Fruit fly (Drosophila melanogaster) whole organism, embryonic: ENCODE measurements around the gene CG13248.
A peak's percentile ranks its signal among the peaks of the same experiment; 100 is the strongest.

Experiments used
- Abd-B ChIP-seq: fragments of 200-800 bp; sonication (Bioruptor generic); optimal IDR thresholded peaks from 2 replicates; lab custom pipeline; 2018; ENCODE audit warnings: missing biosample characterization, mild to moderate bottlenecking, missing genetic modification characterization, moderate library complexity
- Bdp1 ChIP-seq: fragments of 200-800 bp; sonication (Bioruptor generic); optimal IDR thresholded peaks from 3 replicates; lab custom pipeline; 2016; ENCODE audit warnings: missing biosample characterization, missing genetic modification characterization
- CG10274 ChIP-seq: fragments of 200-800 bp; sonication (Bioruptor generic); optimal IDR thresholded peaks from 3 replicates; lab custom pipeline; 2017; ENCODE audit warnings: missing biosample characterization, mild to moderate bottlenecking, missing genetic modification characterization
- CG10321 ChIP-seq: fragments of 200-800 bp; sonication (Bioruptor generic); IDR thresholded peaks from 2 replicates; pipeline ENCODE4 v1.3.6; 2022; ENCODE audit warnings: missing biosample characterization, missing genetic modification characterization
- CG10543 ChIP-seq: fragments of 200-800 bp; sonication (Bioruptor generic); optimal IDR thresholded peaks from 3 replicates; lab custom pipeline; 2017; ENCODE audit warnings: missing biosample characterization, mild to moderate bottlenecking, missing genetic modification characterization, moderate library complexity
- CG11085 ChIP-seq: fragments of 200-800 bp; sonication (Bioruptor generic); IDR thresholded peaks from 2 replicates; pipeline ENCODE4 v1.3.6; 2022; ENCODE audit warnings: missing biosample characterization, missing genetic modification characterization
- CG11723 ChIP-seq: fragments of 200-800 bp; sonication (Bioruptor generic); optimal IDR thresholded peaks from 2 replicates; lab custom pipeline; 2017; ENCODE audit warnings: missing biosample characterization, mild to moderate bottlenecking, missing genetic modification characterization
- CG12219 ChIP-seq: fragments of 200-800 bp; sonication (Bioruptor generic); optimal IDR thresholded peaks from 3 replicates; lab custom pipeline; 2018; ENCODE audit warnings: missing biosample characterization, mild to moderate bottlenecking, missing genetic modification characterization
- CG13123 ChIP-seq: fragments of 200-800 bp; sonication (Bioruptor generic); optimal IDR thresholded peaks from 2 replicates; lab custom pipeline; 2016; ENCODE audit warnings: missing biosample characterization, missing genetic modification characterization
- CG13624 ChIP-seq: fragments of 200-800 bp; sonication (Bioruptor generic); optimal IDR thresholded peaks from 2 replicates; lab custom pipeline; 2016; ENCODE audit warnings: missing biosample characterization, missing genetic modification characterization
- CG14667 ChIP-seq: fragments of 200-800 bp; sonication (Bioruptor generic); IDR thresholded peaks from 2 replicates; pipeline ENCODE4 v1.3.6; 2022; ENCODE audit warnings: missing biosample characterization, missing genetic modification characterization
- CG15011 ChIP-seq: fragments of 200-800 bp; sonication (Bioruptor generic); optimal IDR thresholded peaks from 3 replicates; lab custom pipeline; 2018; ENCODE audit warnings: missing biosample characterization, mild to moderate bottlenecking, missing genetic modification characterization
- CG1529 ChIP-seq: fragments of 200-800 bp; sonication (Bioruptor generic); optimal IDR thresholded peaks from 3 replicates; lab custom pipeline; 2018; ENCODE audit warnings: missing biosample characterization, missing genetic modification characterization
- CG1602 ChIP-seq: fragments of 200-800 bp; sonication (Bioruptor generic); optimal IDR thresholded peaks from 3 replicates; lab custom pipeline; 2016; ENCODE audit warnings: missing biosample characterization, missing genetic modification characterization
- CG16813 ChIP-seq: fragments of 200-800 bp; sonication (Bioruptor generic); IDR thresholded peaks from 3 replicates; pipeline ENCODE4 v1.3.6; 2022; ENCODE audit warnings: missing biosample characterization, missing genetic modification characterization; ENCODE audit not compliant: partially characterized antibody
- CG16863 ChIP-seq: fragments of 200-800 bp; sonication (Bioruptor generic); optimal IDR thresholded peaks from 3 replicates; lab custom pipeline; 2016; ENCODE audit warnings: missing biosample characterization, missing genetic modification characterization
- CG2129 ChIP-seq: fragments of 200-800 bp; sonication (Bioruptor generic); IDR thresholded peaks from 2 replicates; pipeline ENCODE4 v1.3.6; 2022; ENCODE audit warnings: missing biosample characterization, missing genetic modification characterization; ENCODE audit not compliant: partially characterized antibody
- CG2678 ChIP-seq: fragments of 200-800 bp; sonication (Bioruptor generic); optimal IDR thresholded peaks from 3 replicates; lab custom pipeline; 2019; ENCODE audit warnings: missing biosample characterization, mild to moderate bottlenecking, missing genetic modification characterization, moderate library complexity
- CG3995 ChIP-seq: fragments of 200-800 bp; sonication (Bioruptor generic); optimal IDR thresholded peaks from 3 replicates; lab custom pipeline; 2016; ENCODE audit warnings: missing biosample characterization, missing genetic modification characterization
- CG6272 ChIP-seq: fragments of 200-800 bp; sonication (Bioruptor generic); IDR thresholded peaks from 2 replicates; pipeline ENCODE4 v1.3.6; 2022; ENCODE audit warnings: missing biosample characterization, missing genetic modification characterization
- CG8924 ChIP-seq: fragments of 200-800 bp; optimal IDR thresholded peaks from 3 replicates; lab custom pipeline; 2019; ENCODE audit warnings: missing biosample characterization, mild to moderate bottlenecking, missing genetic modification characterization, moderate library complexity
- CG9817 ChIP-seq: fragments of 200-800 bp; sonication (Bioruptor generic); optimal IDR thresholded peaks from 2 replicates; lab custom pipeline; 2018; ENCODE audit warnings: missing biosample characterization, mild to moderate bottlenecking, missing genetic modification characterization, moderate library complexity
- Fer2 ChIP-seq: fragments of 200-800 bp; sonication (Bioruptor generic); optimal IDR thresholded peaks from 2 replicates; lab custom pipeline; 2018; ENCODE audit warnings: missing biosample characterization, mild to moderate bottlenecking, missing genetic modification characterization, moderate library complexity
- Gug ChIP-seq: fragments of 200-800 bp; sonication (Bioruptor generic); IDR thresholded peaks from 4 replicates; pipeline ENCODE4 v1.3.6; 2022; ENCODE audit warnings: missing biosample characterization, missing genetic modification characterization
- Hr3 ChIP-seq: fragments of 200-800 bp; sonication (Bioruptor generic); optimal IDR thresholded peaks from 3 replicates; lab custom pipeline; 2016; ENCODE audit warnings: missing biosample characterization, missing genetic modification characterization
- Kr ChIP-seq: fragments of 200-800 bp; sonication (Bioruptor generic); optimal IDR thresholded peaks from 2 replicates; lab custom pipeline; 2017; ENCODE audit warnings: missing biosample characterization, mild to moderate bottlenecking, missing genetic modification characterization
- Mrtf ChIP-seq: fragments of 200-800 bp; sonication (Bioruptor generic); IDR thresholded peaks from 3 replicates; pipeline ENCODE4 v1.3.6; 2022; ENCODE audit warnings: missing biosample characterization, missing genetic modification characterization
- Nf-YA ChIP-seq: fragments of 200-800 bp; sonication (Bioruptor generic); IDR thresholded peaks from 2 replicates; pipeline ENCODE4 v1.3.6; 2022; ENCODE audit warnings: missing biosample characterization, missing genetic modification characterization
- Oaz ChIP-seq: fragments of 200-800 bp; sonication (Bioruptor generic); IDR thresholded peaks from 2 replicates; pipeline ENCODE4 v1.3.6; 2022; ENCODE audit warnings: missing biosample characterization, missing genetic modification characterization
- Pdp1 ChIP-seq, 2 experiments: fragments of 200-800 bp; sonication (Bioruptor generic); optimal IDR thresholded peaks; 3 replicates each; lab custom pipeline; 2016; ENCODE audit warnings: missing biosample characterization in 2 of 2, missing genetic modification characterization in 2 of 2, mild to moderate bottlenecking in 1 of 2, moderate library complexity in 1 of 2
- Rx ChIP-seq: fragments of 200-800 bp; sonication (Bioruptor generic); IDR thresholded peaks from 2 replicates; pipeline ENCODE4 v1.3.6; 2022; ENCODE audit warnings: missing biosample characterization, missing genetic modification characterization
- Spps ChIP-seq: fragments of 200-800 bp; sonication (Bioruptor generic); optimal IDR thresholded peaks from 2 replicates; lab custom pipeline; 2018; ENCODE audit warnings: missing biosample characterization, mild to moderate bottlenecking, missing genetic modification characterization
- TFAM ChIP-seq: fragments of 200-800 bp; sonication (Bioruptor generic); optimal IDR thresholded peaks from 2 replicates; lab custom pipeline; 2017; ENCODE audit warnings: missing biosample characterization, missing genetic modification characterization, inconsistent platforms
- Xrp1 ChIP-seq: fragments of 200-800 bp; sonication (Bioruptor generic); IDR thresholded peaks from 2 replicates; pipeline ENCODE4 v1.3.6; 2022; ENCODE audit warnings: missing biosample characterization, missing genetic modification characterization
- ab ChIP-seq: fragments of 200-800 bp; sonication (Bioruptor generic); optimal IDR thresholded peaks from 2 replicates; lab custom pipeline; 2016; ENCODE audit warnings: missing biosample characterization, missing genetic modification characterization
- abd-A ChIP-seq: fragments of 200-800 bp; sonication (Bioruptor generic); optimal IDR thresholded peaks from 3 replicates; lab custom pipeline; 2019; ENCODE audit warnings: missing biosample characterization, mild to moderate bottlenecking, missing genetic modification characterization, moderate library complexity
- bsh ChIP-seq, 2 experiments: fragments of 200-800 bp; sonication (Bioruptor generic); optimal IDR thresholded peaks; 2 replicates each; lab custom pipeline; 2017 to 2018; ENCODE audit warnings: mild to moderate bottlenecking in 2 of 2, missing biosample characterization in 2 of 2, missing genetic modification characterization in 2 of 2, moderate library complexity in 1 of 2
- danr ChIP-seq: fragments of 200-800 bp; sonication (Bioruptor generic); IDR thresholded peaks from 2 replicates; pipeline ENCODE4 v1.3.6; 2022; ENCODE audit warnings: missing biosample characterization, missing genetic modification characterization
- gcm ChIP-seq: fragments of 200-800 bp; sonication (Bioruptor generic); optimal IDR thresholded peaks from 2 replicates; lab custom pipeline; 2019; ENCODE audit warnings: missing biosample characterization, mild to moderate bottlenecking, missing genetic modification characterization, moderate library complexity
- gem ChIP-seq: fragments of 200-800 bp; sonication (Bioruptor generic); optimal IDR thresholded peaks from 2 replicates; lab custom pipeline; 2019; ENCODE audit warnings: missing biosample characterization, mild to moderate bottlenecking, missing genetic modification characterization, moderate library complexity
- gt ChIP-seq: fragments of 200-800 bp; sonication (Bioruptor generic); IDR thresholded peaks from 2 replicates; pipeline ENCODE4 v1.3.6; 2022; ENCODE audit warnings: missing biosample characterization, missing genetic modification characterization
- ham ChIP-seq: fragments of 200-800 bp; sonication (Bioruptor generic); IDR thresholded peaks from 2 replicates; pipeline ENCODE4 v1.3.6; 2022; ENCODE audit warnings: missing biosample characterization, missing genetic modification characterization
- ken ChIP-seq: fragments of 200-800 bp; sonication (Bioruptor generic); IDR thresholded peaks from 3 replicates; pipeline ENCODE4 v1.3.6; 2022; ENCODE audit warnings: missing biosample characterization, missing genetic modification characterization
- kni ChIP-seq: fragments of 200-800 bp; sonication (Bioruptor generic); optimal IDR thresholded peaks from 3 replicates; lab custom pipeline; 2017; ENCODE audit warnings: mild to moderate bottlenecking, missing biosample characterization, missing genetic modification reagents, missing genetic modification characterization
- pum ChIP-seq: fragments of 200-800 bp; sonication (Bioruptor generic); optimal IDR thresholded peaks from 2 replicates; lab custom pipeline; 2016; ENCODE audit warnings: missing biosample characterization, missing genetic modification characterization
- sna ChIP-seq: fragments of 200-800 bp; sonication (Bioruptor generic); IDR thresholded peaks from 2 replicates; pipeline ENCODE4 v1.3.6; 2022; ENCODE audit warnings: missing biosample characterization, missing genetic modification characterization; ENCODE audit not compliant: partially characterized antibody
- tin ChIP-seq: fragments of 200-800 bp; sonication (Bioruptor generic); optimal IDR thresholded peaks from 3 replicates; lab custom pipeline; 2016; ENCODE audit warnings: missing biosample characterization, missing genetic modification characterization
- trh ChIP-seq: fragments of 200-800 bp; sonication (Bioruptor generic); optimal IDR thresholded peaks from 2 replicates; lab custom pipeline; 2016; ENCODE audit warnings: missing biosample characterization, missing genetic modification characterization
- wdn ChIP-seq: fragments of 200-800 bp; sonication (Bioruptor generic); IDR thresholded peaks from 2 replicates; pipeline ENCODE4 v1.3.6; 2022; ENCODE audit warnings: missing biosample characterization, missing genetic modification characterization
- zf30C ChIP-seq: fragments of 200-800 bp; sonication (Bioruptor generic); optimal IDR thresholded peaks from 3 replicates; lab custom pipeline; 2018; ENCODE audit warnings: missing biosample characterization, mild to moderate bottlenecking, missing genetic modification characterization

The CG13248 gene

DNA sequence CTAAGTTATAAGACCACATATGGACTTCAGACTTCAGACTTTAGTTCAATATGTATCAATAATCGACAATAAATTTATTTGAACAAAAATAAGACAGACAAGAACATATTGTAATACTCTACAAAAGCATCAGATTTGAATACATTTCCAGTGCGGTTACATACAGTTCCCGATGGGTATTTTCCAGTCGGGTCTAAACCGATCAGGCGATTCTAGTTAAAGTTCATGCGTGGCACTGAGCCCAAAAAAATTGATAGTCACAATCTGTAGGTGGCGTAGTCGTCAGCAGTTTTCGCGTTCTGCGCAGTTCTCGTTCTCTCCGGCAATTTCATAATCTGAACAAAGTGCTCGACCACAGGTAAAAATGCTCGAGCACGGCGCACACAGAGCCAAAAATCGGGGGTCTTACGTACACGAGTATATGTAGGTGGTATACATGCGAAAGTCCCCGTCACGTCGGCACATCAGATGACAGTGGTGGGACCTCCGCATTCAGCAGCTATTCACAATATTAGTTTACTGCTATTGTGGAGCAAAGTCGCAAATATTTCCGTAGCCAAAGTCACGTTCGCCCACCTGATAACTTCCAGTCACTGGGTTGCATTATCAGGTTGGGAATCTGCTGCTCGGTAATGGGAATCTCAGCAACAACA is 15.0 kb downstream of the CG13248 start (continued):
- no peak for TF ChIP-seq abd-A (tag; lab: Kevin White, UChicago)
- no peak for TF ChIP-seq CG1529 (GFP tag; lab: Kevin White, UChicago)
- TF ChIP-seq Spps (tag; lab: Kevin White, UChicago), result no peak
- peak; percentile 17; the same call in 1 of the 4 replicates for TF ChIP-seq Gug (GFP tag; lab: Robert Waterston, UW)
- TF ChIP-seq CG14667 (GFP tag; lab: Robert Waterston, UW), result no peak
- 0 out of 2 replicates have a peak, but pooled peaks have one; percentile 7 for TF ChIP-seq wdn (GFP tag; lab: Robert Waterston, UW)
- TF ChIP-seq trh (GFP tag; lab: Kevin White, UChicago), result no peak
- TF ChIP-seq Oaz (GFP tag; lab: Robert Waterston, UW), result 0 out of 2 replicates have a peak, but pooled peaks have one; percentile 6
- TF ChIP-seq CG8924 (tag; lab: Kevin White, UChicago), result peak; percentile 52
- TF ChIP-seq CG3995 (GFP tag; lab: Kevin White, UChicago), result peak; percentile 95
- TF ChIP-seq CG11085 (GFP tag; lab: Robert Waterston, UW), result no peak
- no peak for TF ChIP-seq danr (GFP tag; lab: Robert Waterston, UW)
- 0 out of 3 replicates have a peak, but pooled peaks have one; percentile 3 for TF ChIP-seq ken (GFP tag; lab: Robert Waterston, UW)
- TF ChIP-seq tin (GFP tag; lab: Kevin White, UChicago), result no peak
- peak; percentile 85 for TF ChIP-seq CG13624 (GFP tag; lab: Kevin White, UChicago)
- TF ChIP-seq CG13123, result no peak
- no peak for TF ChIP-seq CG16813 (GFP tag; lab: Robert Waterston, UW)
- peak; percentile 51 to 75 for TF ChIP-seq Pdp1 (GFP tag; optimal IDR thresholded peaks at IDR 0.05; lab: Kevin White, UChicago)
- no peak for TF ChIP-seq CG1602
- TF ChIP-seq Rx (GFP tag; lab: Robert Waterston, UW), result no peak
- no peak for TF ChIP-seq CG6272 (GFP tag; lab: Robert Waterston, UW)
- no peak for TF ChIP-seq CG11723 (GFP tag; lab: Kevin White, UChicago)
- peak; percentile 90 for TF ChIP-seq CG10543 (GFP tag; lab: Kevin White, UChicago)
- no peak for TF ChIP-seq Abd-B (GFP tag; lab: Kevin White, UChicago)
- no peak for TF ChIP-seq bsh (GFP tag; optimal IDR thresholded peaks at IDR 0.05; lab: Kevin White, UChicago)
- no peak for TF ChIP-seq CG12219 (GFP tag; lab: Kevin White, UChicago)
- TF ChIP-seq pum, result no peak
- TF ChIP-seq gem (tag; lab: Kevin White, UChicago), result peak; percentile 71
- no peak for TF ChIP-seq sna (GFP tag; lab: Robert Waterston, UW)
- TF ChIP-seq ham (GFP tag; lab: Robert Waterston, UW), result no peak
- TF ChIP-seq CG16863 (GFP tag; lab: Kevin White, UChicago), result no peak
- peak; percentile 9 for TF ChIP-seq zf30C (GFP tag; lab: Kevin White, UChicago)
- TF ChIP-seq kni (GFP tag; lab: Kevin White, UChicago), result no peak
- no peak for TF ChIP-seq Fer2 (tag; lab: Kevin White, UChicago)
- TF ChIP-seq gt (GFP tag; lab: Robert Waterston, UW), result no peak
- no peak for TF ChIP-seq CG2129 (GFP tag; lab: Robert Waterston, UW)
- peak; percentile 39 for TF ChIP-seq ab (GFP tag; lab: Kevin White, UChicago)
- TF ChIP-seq Hr3 (GFP tag; lab: Kevin White, UChicago), result peak; percentile 48
- TF ChIP-seq Mrtf (GFP tag; lab: Robert Waterston, UW), result 0 out of 3 replicates have a peak, but pooled peaks have one; percentile 37
- TF ChIP-seq CG10274 (GFP tag; lab: Kevin White, UChicago), result peak; percentile 13
- peak; percentile 72 for TF ChIP-seq CG2678 (tag; lab: Kevin White, UChicago)
- TF ChIP-seq Bdp1 (GFP tag; lab: Kevin White, UChicago), result no peak
- TF ChIP-seq gcm, result no peak
- TF ChIP-seq CG15011 (GFP tag; lab: Kevin White, UChicago), result peak; percentile 20
- no peak for TF ChIP-seq Kr (GFP tag; lab: Kevin White, UChicago)
- no peak for TF ChIP-seq TFAM (GFP tag; lab: Kevin White, UChicago)
- TF ChIP-seq Nf-YA (GFP tag; lab: Robert Waterston, UW), result no peak
- TF ChIP-seq CG9817 (tag; lab: Kevin White, UChicago), result no peak
- TF ChIP-seq CG10321 (GFP tag; lab: Robert Waterston, UW), result no peak
- no peak for TF ChIP-seq Xrp1 (GFP tag; lab: Robert Waterston, UW)
